Comparison of ENCODE assay signal across 4 fruit fly cellular contexts in genomic region chr3L:14397020-14397602, dm6.
A peak's percentile ranks its signal among the peaks of the same experiment; 100 is the strongest.
TF ChIP-seq lines count a peak whose summit lies in the region.

No protein-coding gene starts in this region.

- peak; percentile 30 to 85 for TF ChIP-seq CTCF in S2 (optimal IDR thresholded peaks at IDR 0.05; lab: Kevin White, UChicago)
- peak; percentile 91 for TF ChIP-seq CTCF in whole organism, embryonic (GFP tag; optimal IDR thresholded peaks at IDR 0.05; lab: Kevin White, UChicago)

TF ChIP-seq in whole organism, embryonic, 481 proteins besides CTCF, POLR2A, EP300 and RAD21:
- TF ChIP-seq jumu (GFP tag; optimal IDR thresholded peaks at IDR 0.05; lab: Kevin White, UChicago) = no peak
- peak; percentile 84 for TF ChIP-seq stwl (tag; optimal IDR thresholded peaks at IDR 0.05; lab: Kevin White, UChicago)
- TF ChIP-seq sens (GFP tag; lab: Kevin White, UChicago) = peak; percentile 4
- TF ChIP-seq CG11504 (tag; optimal IDR thresholded peaks at IDR 0.05; lab: Kevin White, UChicago) = peak; percentile 30
- no peak for TF ChIP-seq CG4404 (GFP tag; IDR thresholded peaks at IDR 0.05; lab: Robert Waterston, UW)
- TF ChIP-seq CG34422 (GFP tag; IDR thresholded peaks at IDR 0.05; lab: Robert Waterston, UW) = no peak
- peak; percentile 25; the same call in 1 of the 3 replicates for TF ChIP-seq CG17361 (GFP tag; IDR thresholded peaks at IDR 0.05; lab: Robert Waterston, UW)
- TF ChIP-seq Sox102F (GFP tag; optimal IDR thresholded peaks at IDR 0.05; lab: Kevin White, UChicago) = no peak
- no peak for TF ChIP-seq CG12219 (GFP tag; optimal IDR thresholded peaks at IDR 0.05; lab: Kevin White, UChicago)
- no peak for TF ChIP-seq zen2 (GFP tag; IDR thresholded peaks at IDR 0.05; lab: Robert Waterston, UW; ENCODE audit: partially characterized antibody)
- TF ChIP-seq CG6813 (GFP tag; optimal IDR thresholded peaks at IDR 0.05; lab: Kevin White, UChicago) = no peak

TF ChIP-seq in whole organism, prepupa, 60 proteins besides CTCF, POLR2A, EP300 and RAD21 (continues in another document):
- TF ChIP-seq CG6163 (GFP tag; IDR thresholded peaks at IDR 0.05; lab: Robert Waterston, UW) (no peak), CG10669 (GFP tag; optimal IDR thresholded peaks at IDR 0.05; lab: Kevin White, UChicago) (peak; percentile 43), CG6808 (GFP tag; optimal IDR thresholded peaks at IDR 0.05; lab: Kevin White, UChicago) (no peak), Sox15 (GFP tag; optimal IDR thresholded peaks at IDR 0.05; lab: Kevin White, UChicago) (no peak), CG9139 (GFP tag; optimal IDR thresholded peaks at IDR 0.05; lab: Kevin White, UChicago) (no peak), net (GFP tag; optimal IDR thresholded peaks at IDR 0.05; lab: Kevin White, UChicago) (no peak), CG3919 (GFP tag; optimal IDR thresholded peaks at IDR 0.05; lab: Kevin White, UChicago) (no peak), esn (GFP tag; optimal IDR thresholded peaks at IDR 0.05; lab: Kevin White, UChicago) (no peak), fd85E (GFP tag; optimal IDR thresholded peaks at IDR 0.05; lab: Kevin White, UChicago) (no peak), dsx (GFP tag; optimal IDR thresholded peaks at IDR 0.05; lab: Kevin White, UChicago; ENCODE audit: poor library complexity, severe bottlenecking) (peak; percentile 16), CG8632 (GFP tag; optimal IDR thresholded peaks at IDR 0.05; lab: Kevin White, UChicago) (no peak), Hr38 (GFP tag; optimal IDR thresholded peaks at IDR 0.05; lab: Kevin White, UChicago) (no peak), CG31627 (GFP tag; optimal IDR thresholded peaks at IDR 0.05; lab: Kevin White, UChicago) (no peak), cyc (GFP tag; optimal IDR thresholded peaks at IDR 0.05; lab: Kevin White, UChicago) (peak; percentile 7), Eip93F (GFP tag; optimal IDR thresholded peaks at IDR 0.05; lab: Kevin White, UChicago) (no peak), svp (GFP tag; lab: Kevin White, UChicago) (peak; percentile 44), CG32006 (GFP tag; optimal IDR thresholded peaks at IDR 0.05; lab: Kevin White, UChicago) (peak; percentile 50), Sox14 (GFP tag; optimal IDR thresholded peaks at IDR 0.05; lab: Kevin White, UChicago) (no peak), CG6854 (GFP tag; optimal IDR thresholded peaks at IDR 0.05; lab: Kevin White, UChicago) (no peak), Hr39 (GFP tag; optimal IDR thresholded peaks at IDR 0.05; lab: Kevin White, UChicago) (no peak), Eip75B (GFP tag; optimal IDR thresholded peaks at IDR 0.05; lab: Kevin White, UChicago) (no peak), achi (GFP tag; optimal IDR thresholded peaks at IDR 0.05; lab: Kevin White, UChicago) (peak; percentile 9), CG8319 (GFP tag; optimal IDR thresholded peaks at IDR 0.05; lab: Kevin White, UChicago) (no peak), Met (GFP tag; optimal IDR thresholded peaks at IDR 0.05; lab: Kevin White, UChicago) (no peak), pdm3 (GFP tag; optimal IDR thresholded peaks at IDR 0.05; lab: Kevin White, UChicago) (no peak), CG8119 (GFP tag; IDR thresholded peaks at IDR 0.05; lab: Robert Waterston, UW) (0 out of 3 replicates have a peak, but pooled peaks have one; percentile 13), eg (GFP tag; IDR thresholded peaks at IDR 0.05; lab: Robert Waterston, UW) (0 out of 3 replicates have a peak, but pooled peaks have one; percentile 19), vri (GFP tag; optimal IDR thresholded peaks at IDR 0.05; lab: Kevin White, UChicago) (no peak), Smox (GFP tag; optimal IDR thresholded peaks at IDR 0.05; lab: Kevin White, UChicago) (no peak), CG15336 (GFP tag; IDR thresholded peaks at IDR 0.05; lab: Robert Waterston, UW) (0 out of 2 replicates have a peak, but pooled peaks have one; percentile 32), CG6276 (GFP tag; optimal IDR thresholded peaks at IDR 0.05; lab: Kevin White, UChicago) (no peak), CG3032 (tag; optimal IDR thresholded peaks at IDR 0.05; lab: Kevin White, UChicago) (peak; percentile 14), lz (GFP tag; optimal IDR thresholded peaks at IDR 0.05; lab: Kevin White, UChicago) (no peak), CG16779 (tag; optimal IDR thresholded peaks at IDR 0.05; lab: Kevin White, UChicago) (no peak), CG7368 (GFP tag; optimal IDR thresholded peaks at IDR 0.05; lab: Kevin White, UChicago) (no peak), Ets96B (tag; optimal IDR thresholded peaks at IDR 0.05; lab: Kevin White, UChicago) (peak; percentile 12), topi (GFP tag; optimal IDR thresholded peaks at IDR 0.05; lab: Kevin White, UChicago) (no peak), OdsH (GFP tag; optimal IDR thresholded peaks at IDR 0.05; lab: Kevin White, UChicago) (peak; percentile 1), acj6 (GFP tag; optimal IDR thresholded peaks at IDR 0.05; lab: Kevin White, UChicago) (no peak), Blimp-1 (GFP tag; optimal IDR thresholded peaks at IDR 0.05; lab: Kevin White, UChicago) (no peak), CG1621 (tag; optimal IDR thresholded peaks at IDR 0.05; lab: Kevin White, UChicago) (no peak)

TF ChIP-seq in whole organism, pupa, 21 proteins besides CTCF, POLR2A, EP300 and RAD21:
- TF ChIP-seq gl (tag; optimal IDR thresholded peaks at IDR 0.05; lab: Kevin White, UChicago) (no peak), CG8159 (tag; optimal IDR thresholded peaks at IDR 0.05; lab: Kevin White, UChicago) (peak; percentile 67), EcR (GFP tag; optimal IDR thresholded peaks at IDR 0.05; lab: Kevin White, UChicago) (no peak), Snoo (tag; optimal IDR thresholded peaks at IDR 0.05; lab: Kevin White, UChicago) (no peak), Pif1B (GFP tag; optimal IDR thresholded peaks at IDR 0.05; lab: Kevin White, UChicago) (no peak), rn (GFP tag; IDR thresholded peaks at IDR 0.05; lab: Robert Waterston, UW) (no peak), CG9948 (tag; optimal IDR thresholded peaks at IDR 0.05; lab: Kevin White, UChicago) (peak; percentile 10), CG14655 (GFP tag; optimal IDR thresholded peaks at IDR 0.05; lab: Kevin White, UChicago) (peak; percentile 57), fd96Ca (GFP tag; IDR thresholded peaks at IDR 0.05; lab: Robert Waterston, UW) (no peak), Pif1A (GFP tag; optimal IDR thresholded peaks at IDR 0.05; lab: Kevin White, UChicago) (no peak), CG32121 (GFP tag; IDR thresholded peaks at IDR 0.05; lab: Robert Waterston, UW) (no peak), CG17806 (tag; optimal IDR thresholded peaks at IDR 0.05; lab: Kevin White, UChicago) (peak; percentile 21), CG8301 (tag; optimal IDR thresholded peaks at IDR 0.05; lab: Kevin White, UChicago) (peak; percentile 44)
